Fruit fly (Drosophila melanogaster) whole organism, prepupa: ENCODE results near the gene Herp.
A peak's percentile ranks its signal among the peaks of the same experiment; 100 is the strongest.

Experiments used
- CG10669 ChIP-seq: fragments of 200-800 bp; sonication (Bioruptor generic); optimal IDR thresholded peaks from 3 replicates; lab custom pipeline; 2018; ENCODE audit warnings: missing biosample characterization, mild to moderate bottlenecking, missing genetic modification characterization, moderate library complexity
- CG11294 ChIP-seq: fragments of 200-800 bp; sonication (Bioruptor generic); IDR thresholded peaks from 2 replicates; pipeline ENCODE4 v1.3.6; 2022; ENCODE audit warnings: missing biosample characterization, missing genetic modification characterization
- CG11762 ChIP-seq: fragments of 200-800 bp; sonication (Bioruptor generic); optimal IDR thresholded peaks from 3 replicates; lab custom pipeline; 2016; ENCODE audit warnings: missing biosample characterization, missing genetic modification characterization; ENCODE audit not compliant: insufficient read depth
- CG11902 ChIP-seq: fragments of 200-800 bp; sonication (Bioruptor generic); optimal IDR thresholded peaks from 3 replicates; lab custom pipeline; 2016; ENCODE audit warnings: missing biosample characterization, missing genetic modification characterization
- CG1621 ChIP-seq: fragments of 200-800 bp; sonication (Bioruptor generic); optimal IDR thresholded peaks from 3 replicates; lab custom pipeline; 2018; ENCODE audit warnings: missing biosample characterization, mild to moderate bottlenecking, missing genetic modification characterization
- CG16779 ChIP-seq: fragments of 200-800 bp; sonication (Bioruptor generic); optimal IDR thresholded peaks from 3 replicates; lab custom pipeline; 2017; ENCODE audit warnings: missing biosample characterization, mild to moderate bottlenecking, missing genetic modification characterization
- CG3032 ChIP-seq: fragments of 200-800 bp; optimal IDR thresholded peaks from 2 replicates; lab custom pipeline; 2019; ENCODE audit warnings: missing biosample characterization, mild to moderate bottlenecking, missing genetic modification characterization, moderate library complexity
- CG31627 ChIP-seq: fragments of 200-800 bp; sonication (Bioruptor generic); optimal IDR thresholded peaks from 3 replicates; lab custom pipeline; 2016; ENCODE audit warnings: missing biosample characterization, missing genetic modification characterization
- CG34406 ChIP-seq: fragments of 200-800 bp; sonication (Bioruptor generic); optimal IDR thresholded peaks from 3 replicates; lab custom pipeline; 2016; ENCODE audit warnings: missing biosample characterization, missing genetic modification characterization
- CG3919 ChIP-seq: fragments of 200-800 bp; sonication (Bioruptor generic); optimal IDR thresholded peaks from 3 replicates; lab custom pipeline; 2016; ENCODE audit warnings: missing biosample characterization, missing genetic modification characterization
- CG6163 ChIP-seq: fragments of 200-800 bp; sonication (Bioruptor generic); IDR thresholded peaks from 3 replicates; pipeline ENCODE4 v1.3.6; 2022; ENCODE audit warnings: missing biosample characterization, missing genetic modification characterization
- CG6276 ChIP-seq: fragments of 200-800 bp; sonication (Bioruptor generic); optimal IDR thresholded peaks from 2 replicates; lab custom pipeline; 2017; ENCODE audit warnings: missing biosample characterization, mild to moderate bottlenecking, missing genetic modification characterization
- CG6808 ChIP-seq: fragments of 200-800 bp; sonication (Bioruptor generic); optimal IDR thresholded peaks from 3 replicates; lab custom pipeline; 2017; ENCODE audit warnings: missing biosample characterization, missing genetic modification characterization, mild to moderate bottlenecking, moderate library complexity, missing genetic modification reagents
- CG6854 ChIP-seq: fragments of 200-800 bp; sonication (Bioruptor generic); optimal IDR thresholded peaks from 2 replicates; lab custom pipeline; 2017; ENCODE audit warnings: missing biosample characterization, mild to moderate bottlenecking, missing genetic modification characterization
- CG7368 ChIP-seq: fragments of 200-800 bp; sonication (Bioruptor generic); optimal IDR thresholded peaks from 3 replicates; lab custom pipeline; 2016; ENCODE audit warnings: missing biosample characterization, missing genetic modification characterization
- CG9139 ChIP-seq: fragments of 200-800 bp; sonication (Bioruptor generic); optimal IDR thresholded peaks from 3 replicates; lab custom pipeline; 2017; ENCODE audit warnings: missing biosample characterization, mild to moderate bottlenecking, missing genetic modification characterization
- Eip75B ChIP-seq: fragments of 200-800 bp; sonication (Bioruptor generic); optimal IDR thresholded peaks from 3 replicates; lab custom pipeline; 2016; ENCODE audit warnings: missing biosample characterization, missing genetic modification characterization
- Eip93F ChIP-seq: fragments of 200-800 bp; sonication (Bioruptor generic); optimal IDR thresholded peaks from 2 replicates; lab custom pipeline; 2016; ENCODE audit warnings: missing biosample characterization, mild to moderate bottlenecking, missing genetic modification characterization
- Ets21C ChIP-seq: fragments of 200-800 bp; sonication (Bioruptor generic); optimal IDR thresholded peaks from 3 replicates; lab custom pipeline; 2016; ENCODE audit warnings: missing biosample characterization, missing genetic modification characterization
- Gug ChIP-seq: fragments of 200-800 bp; sonication (Bioruptor generic); IDR thresholded peaks from 2 replicates; pipeline ENCODE4 v1.3.6; 2022; ENCODE audit warnings: missing biosample characterization, missing genetic modification characterization
- Hr38 ChIP-seq: sonication (Bioruptor generic); optimal IDR thresholded peaks from 2 replicates; lab custom pipeline; 2016; ENCODE audit warnings: missing biosample characterization, missing genetic modification characterization
- Met ChIP-seq: fragments of 200-800 bp; sonication (Bioruptor generic); optimal IDR thresholded peaks from 3 replicates; lab custom pipeline; 2016; ENCODE audit warnings: missing biosample characterization, missing genetic modification characterization
- Smox ChIP-seq: fragments of 200-800 bp; sonication (Bioruptor generic); optimal IDR thresholded peaks from 3 replicates; lab custom pipeline; 2016; ENCODE audit warnings: missing biosample characterization, missing genetic modification characterization
- Sox102F ChIP-seq: fragments of 200-800 bp; sonication (Bioruptor generic); optimal IDR thresholded peaks from 2 replicates; lab custom pipeline; 2016; ENCODE audit warnings: missing biosample characterization, mild to moderate bottlenecking, missing genetic modification characterization
- Sox14 ChIP-seq: fragments of 200-800 bp; sonication (Bioruptor generic); optimal IDR thresholded peaks from 3 replicates; lab custom pipeline; 2016; ENCODE audit warnings: missing biosample characterization, missing genetic modification characterization
- Sox15 ChIP-seq: fragments of 200-800 bp; sonication (Bioruptor generic); optimal IDR thresholded peaks from 3 replicates; lab custom pipeline; 2016; ENCODE audit warnings: missing biosample characterization, missing genetic modification characterization
- cyc ChIP-seq: fragments of 200-800 bp; sonication (Bioruptor generic); optimal IDR thresholded peaks from 3 replicates; lab custom pipeline; 2016; ENCODE audit warnings: missing biosample characterization, missing genetic modification characterization
- dsx ChIP-seq: fragments of 200-800 bp; optimal IDR thresholded peaks from 3 replicates; lab custom pipeline; 2019; ENCODE audit warnings: missing biosample characterization, mild to moderate bottlenecking, missing genetic modification characterization, moderate library complexity; ENCODE audit not compliant: poor library complexity, severe bottlenecking
- esn ChIP-seq: fragments of 200-800 bp; sonication (Bioruptor generic); optimal IDR thresholded peaks from 2 replicates; lab custom pipeline; 2016; ENCODE audit warnings: missing biosample characterization, mild to moderate bottlenecking, missing genetic modification characterization, moderate library complexity
- fd85E ChIP-seq: fragments of 200-800 bp; sonication (Bioruptor generic); optimal IDR thresholded peaks from 3 replicates; lab custom pipeline; 2016; ENCODE audit warnings: missing biosample characterization, missing genetic modification characterization
- lz ChIP-seq: fragments of 200-800 bp; sonication (Bioruptor generic); optimal IDR thresholded peaks from 3 replicates; lab custom pipeline; 2016; ENCODE audit warnings: missing biosample characterization, missing genetic modification characterization
- spab ChIP-seq: fragments of 200-800 bp; sonication (Bioruptor generic); optimal IDR thresholded peaks from 2 replicates; lab custom pipeline; 2017; ENCODE audit warnings: missing biosample characterization, mild to moderate bottlenecking, missing genetic modification characterization, missing genetic modification reagents
- ss ChIP-seq, 2 experiments: fragments of 200-800 bp; sonication (Bioruptor generic); optimal IDR thresholded peaks; 2 replicates in 1 of 2; 3 replicates in 1 of 2; lab custom pipeline; 2017 to 2018; ENCODE audit warnings: mild to moderate bottlenecking in 2 of 2, missing biosample characterization in 2 of 2, missing genetic modification characterization in 2 of 2, moderate library complexity in 1 of 2
- svp ChIP-seq: fragments of 200-800 bp; sonication (Bioruptor generic); peaks from one replicate; lab custom pipeline; 2016; ENCODE audit warnings: missing biosample characterization, missing genetic modification characterization
- vri ChIP-seq: fragments of 200-800 bp; sonication (Bioruptor generic); optimal IDR thresholded peaks from 3 replicates; lab custom pipeline; 2016; ENCODE audit warnings: missing biosample characterization, mild to moderate bottlenecking, missing genetic modification characterization

Gene Herp

DNA sequence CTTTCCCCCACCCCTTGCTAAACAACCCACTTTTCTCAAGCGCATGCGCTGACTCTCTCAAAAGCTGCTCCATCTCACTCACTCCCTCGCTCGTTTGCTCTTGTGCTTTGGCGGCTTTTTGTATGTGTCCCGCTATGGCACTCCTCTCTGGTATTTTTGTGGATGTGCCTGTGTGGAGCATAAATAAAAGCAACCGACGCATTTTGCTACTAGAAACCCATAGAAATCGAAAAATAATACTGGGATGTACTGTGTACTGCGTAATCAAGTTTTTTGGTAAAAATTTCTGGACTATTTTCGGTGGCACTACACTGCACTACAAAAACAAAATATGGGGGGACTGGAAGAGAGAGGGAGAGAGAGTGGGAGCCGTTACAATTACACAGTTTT lies 9.8 kb upstream of the Herp start (continued):
- TF ChIP-seq CG34406 (GFP tag; lab: Kevin White, UChicago) (no peak), Smox (GFP tag; lab: Kevin White, UChicago) (no peak), Ets21C (GFP tag; lab: Kevin White, UChicago) (no peak), fd85E (no peak), CG7368 (GFP tag; lab: Kevin White, UChicago) (no peak), CG3919 (GFP tag; lab: Kevin White, UChicago) (no peak), CG11762 (GFP tag; lab: Kevin White, UChicago) (no peak)

DNA sequence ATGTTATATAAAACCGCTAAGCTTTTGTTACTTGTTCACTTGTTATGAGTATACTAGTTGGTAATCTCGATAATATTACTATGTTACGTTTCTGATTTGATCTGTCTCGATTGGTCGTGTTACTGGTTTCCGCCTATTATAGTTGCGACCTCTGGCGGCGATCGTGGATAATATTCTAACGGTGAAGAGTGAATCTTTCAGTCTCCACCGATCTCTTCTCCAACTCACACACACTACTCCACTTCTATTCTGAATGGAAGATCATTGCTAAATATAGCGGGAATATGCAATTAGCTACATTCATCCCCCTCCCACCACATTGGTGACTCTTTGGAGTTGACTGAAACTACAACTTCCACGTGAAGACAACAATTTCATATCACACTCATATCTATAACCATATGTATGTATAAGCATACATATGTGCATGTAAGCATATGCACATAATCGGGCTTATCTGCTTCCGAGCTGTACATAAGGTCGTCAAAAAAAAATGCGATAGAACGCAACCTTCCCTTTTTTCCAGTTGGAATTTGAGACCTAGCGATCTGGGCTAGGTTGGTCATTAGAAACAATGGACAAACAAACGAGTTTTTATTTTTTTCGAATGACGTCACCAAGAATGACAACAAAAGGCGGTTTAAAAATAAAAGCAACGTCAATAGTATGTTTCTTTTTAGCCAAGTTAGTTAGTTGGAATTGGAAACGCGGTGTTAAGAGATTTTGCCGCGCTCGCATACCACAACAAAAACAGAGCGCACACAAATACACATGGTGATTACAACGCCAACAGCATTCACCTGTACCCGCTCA lies 9.2 kb upstream of the Herp start:
- no peak for TF ChIP-seq CG6854
- TF ChIP-seq CG11902 (GFP tag; lab: Kevin White, UChicago), result no peak
- TF ChIP-seq esn (GFP tag; lab: Kevin White, UChicago), result no peak
- TF ChIP-seq vri (GFP tag; lab: Kevin White, UChicago), result no peak
- peak; percentile 12; the same call in 1 of the 2 replicates for TF ChIP-seq CG11294 (GFP tag; lab: Robert Waterston, UW)
- TF ChIP-seq ss (GFP tag; optimal IDR thresholded peaks at IDR 0.05; lab: Kevin White, UChicago), result peak in 1 of 2 experiments; percentile 47
- no peak for TF ChIP-seq CG6163 (GFP tag; lab: Robert Waterston, UW)
- no peak for TF ChIP-seq lz (GFP tag; lab: Kevin White, UChicago)
- no peak for TF ChIP-seq Eip93F (GFP tag; lab: Kevin White, UChicago)
- TF ChIP-seq Sox15, result no peak
- TF ChIP-seq spab (GFP tag; lab: Kevin White, UChicago), result no peak
- no peak for TF ChIP-seq CG7368 (GFP tag; lab: Kevin White, UChicago)
- no peak for TF ChIP-seq CG1621 (tag; lab: Kevin White, UChicago)
- TF ChIP-seq dsx (GFP tag; lab: Kevin White, UChicago), result peak; percentile 45
- no peak for TF ChIP-seq CG31627 (GFP tag; lab: Kevin White, UChicago)
- TF ChIP-seq CG16779 (tag; lab: Kevin White, UChicago), result peak; percentile 12

DNA sequence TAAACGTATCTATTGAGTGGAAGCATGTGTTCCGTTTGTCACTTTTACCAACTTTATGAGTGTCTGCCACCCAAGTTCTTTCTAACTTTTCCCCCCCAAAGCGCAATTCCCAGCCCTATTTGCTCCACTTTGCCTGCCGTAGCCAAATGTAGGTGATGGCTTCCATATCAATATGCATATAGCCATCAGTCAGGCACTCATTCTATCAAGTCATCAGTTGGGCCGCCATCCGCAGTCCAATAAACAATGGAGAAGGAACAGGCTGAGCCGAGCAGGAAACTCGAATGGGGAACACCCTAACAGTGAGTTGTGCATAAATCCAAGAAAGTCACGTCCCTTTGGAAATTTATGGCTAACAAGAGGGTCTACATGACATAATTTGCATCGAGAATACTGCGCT lies 7.7 kb upstream of the Herp start:
- TF ChIP-seq CG6808 (GFP tag; lab: Kevin White, UChicago) (no peak), CG3032 (tag; lab: Kevin White, UChicago) (no peak), cyc (GFP tag; lab: Kevin White, UChicago) (no peak), Hr38 (no peak), CG10669 (no peak), CG7368 (GFP tag; lab: Kevin White, UChicago) (no peak), Gug (no peak), Sox14 (GFP tag; lab: Kevin White, UChicago) (no peak), CG6276 (GFP tag; lab: Kevin White, UChicago) (no peak), CG9139 (GFP tag; lab: Kevin White, UChicago) (no peak), Smox (GFP tag; lab: Kevin White, UChicago) (no peak)

DNA sequence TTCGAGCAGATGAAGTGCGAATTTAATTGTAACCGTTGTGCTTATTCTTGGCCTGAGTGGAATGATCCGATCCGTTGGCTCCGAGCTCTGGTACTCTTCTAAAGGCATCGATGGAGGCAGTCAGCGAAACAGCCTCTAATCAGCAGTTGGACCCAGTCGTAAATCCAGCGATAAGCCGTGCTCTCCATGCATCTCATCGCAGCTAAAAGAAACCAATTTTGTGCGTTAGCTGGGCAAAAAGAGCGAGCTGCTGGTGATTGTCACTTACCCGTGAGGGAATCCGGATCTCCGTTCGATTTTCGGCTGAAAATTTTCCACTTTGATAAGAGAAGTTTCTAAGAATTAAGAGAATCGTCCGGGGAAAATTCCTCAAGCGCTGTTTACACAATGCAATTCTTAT lies 4.0 kb downstream of the Herp start, which contains the start of gene LKRSDH:
Gene LKRSDH, minus strand, starts transcription at position 101 of the 400 bp plus-strand sequence.
- TF ChIP-seq Eip75B, result no peak
- TF ChIP-seq vri (GFP tag; lab: Kevin White, UChicago), result no peak
- no peak for TF ChIP-seq Met (GFP tag; lab: Kevin White, UChicago)
- TF ChIP-seq lz (GFP tag; lab: Kevin White, UChicago), result no peak
- peak; percentile 35 for TF ChIP-seq svp
- no peak for TF ChIP-seq Sox102F (GFP tag; lab: Kevin White, UChicago)
- no peak for TF ChIP-seq spab (GFP tag; lab: Kevin White, UChicago)
